Fruit fly (Drosophila melanogaster) S2 (cell line): ENCODE data around the gene TwdlL.

ENCODE experiments used
- CG8478 ChIP-seq: fragments of >200 bp; optimal IDR thresholded peaks from 2 replicates; lab custom pipeline; 2018
- CTCF ChIP-seq, 2 experiments: fragments of >200 bp; optimal IDR thresholded peaks; 2 replicates each; lab custom pipeline; 2018

dm6 chr3R:26654594-26654993 lies 29.1 kb upstream of the TwdlL start:
- TF ChIP-seq CG8478 (no peak), CTCF (optimal IDR thresholded peaks at IDR 0.05; lab: Kevin White, UChicago) (no peak)
